Fruit fly (Drosophila melanogaster): ENCODE measurements around the gene CG13679.

CG13679 gene

dm6 chr3L:8202317-8202842, at the start of gene CG13679, which contains the start of gene CG7366:
CG13679 (plus strand) TSS chr3L:8202792.
CG7366 (minus strand) TSS chr3L:8202417.
- no peak for TF ChIP-seq noc (tag; optimal IDR thresholded peaks at IDR 0.05)

- no peak for TF ChIP-seq noc (tag; optimal IDR thresholded peaks at IDR 0.05)
Observed at dm6 chr3L:8153206-8153996, 49.2 kb upstream of the CG13679 start.

dm6 chr3L:8154544-8154943, 48.0 kb upstream of the CG13679 start:
- no peak for TF ChIP-seq noc (tag; optimal IDR thresholded peaks at IDR 0.05)

dm6 chr3L:8155324-8155723, 47.3 kb upstream of the CG13679 start:
- TF ChIP-seq noc (tag; optimal IDR thresholded peaks at IDR 0.05), result no peak

dm6 chr3L:8156199-8156598, 46.4 kb upstream of the CG13679 start:
- TF ChIP-seq noc (tag; optimal IDR thresholded peaks at IDR 0.05), result no peak

dm6 chr3L:8157079-8157478, 45.5 kb upstream of the CG13679 start:
- TF ChIP-seq noc (tag; optimal IDR thresholded peaks at IDR 0.05), result no peak

dm6 chr3L:8158715-8159380, 43.7 kb upstream of the CG13679 start, which contains the start of gene CG42445:
CG42445 (minus strand) TSS chr3L:8158900.
- TF ChIP-seq noc (tag; optimal IDR thresholded peaks at IDR 0.05), result no peak

- TF ChIP-seq noc (tag; optimal IDR thresholded peaks at IDR 0.05), result no peak
Observed at dm6 chr3L:8159724-8160422, 42.7 kb upstream of the CG13679 start, which contains the start of gene CG43886. CG43886 (minus strand) TSS chr3L:8159774.

- no peak for TF ChIP-seq noc (tag; optimal IDR thresholded peaks at IDR 0.05)
Observed at dm6 chr3L:8165436-8165835, 37.2 kb upstream of the CG13679 start, which contains the start of gene CG13675. CG13675 (minus strand) TSS chr3L:8165518.

- TF ChIP-seq noc (tag; optimal IDR thresholded peaks at IDR 0.05), result no peak
Observed at dm6 chr3L:8175818-8176217, 26.8 kb upstream of the CG13679 start, which contains the start of gene RecQ4. RecQ4 (minus strand) TSS chr3L:8175978.

- TF ChIP-seq noc (tag; optimal IDR thresholded peaks at IDR 0.05), result peak; percentile 52
Observed at dm6 chr3L:8177795-8178564, 24.6 kb upstream of the CG13679 start, which contains the start of gene Nmt. Nmt (minus strand) TSS chr3L:8178429.

- no peak for TF ChIP-seq noc (tag; optimal IDR thresholded peaks at IDR 0.05)
Observed at dm6 chr3L:8180464-8181137, 22.0 kb upstream of the CG13679 start, which contains the start of the genes mthl7 and Uxs. mthl7 (minus strand) TSS chr3L:8180514. Uxs (plus strand) TSS chr3L:8180923.

- peak; percentile 91 for TF ChIP-seq noc (tag; optimal IDR thresholded peaks at IDR 0.05)
Observed at dm6 chr3L:8185263-8186227, 17.0 kb upstream of the CG13679 start.

Data from whole organism, larva.